Fruit fly (Drosophila melanogaster): Measurements from ENCODE around the gene Tbc1d8-9.

DNA sequence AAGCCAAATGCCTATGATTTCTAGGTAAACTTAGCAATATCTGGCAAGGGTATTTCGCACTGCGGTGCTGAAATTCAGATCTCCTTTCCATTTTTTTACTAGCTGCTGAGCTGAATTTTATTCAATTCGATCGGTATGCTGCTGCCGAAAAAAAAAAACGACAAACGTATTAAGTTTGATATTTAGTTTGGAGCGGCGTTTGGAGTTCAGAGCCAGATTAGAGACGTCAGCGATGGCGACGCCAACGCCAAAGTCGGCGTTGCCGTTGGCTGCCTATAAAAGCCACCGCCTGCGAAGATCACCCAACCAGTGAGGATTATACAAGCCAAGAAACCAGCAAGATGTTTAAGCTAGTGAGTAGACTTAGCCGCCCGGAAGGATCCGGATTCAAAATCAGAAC, 43.2 kb downstream of the Tbc1d8-9 start, which contains the start of gene Cpr78Cc:
- TF ChIP-seq acj6 (GFP tag; optimal IDR thresholded peaks at IDR 0.05) (no peak), Eip93F (GFP tag; optimal IDR thresholded peaks at IDR 0.05) (no peak), net (GFP tag; optimal IDR thresholded peaks at IDR 0.05) (no peak), CG6163 (GFP tag; IDR thresholded peaks at IDR 0.05) (no peak), CG3032 (tag; optimal IDR thresholded peaks at IDR 0.05) (no peak), Smox (GFP tag; optimal IDR thresholded peaks at IDR 0.05) (no peak), fkh (GFP tag; optimal IDR thresholded peaks at IDR 0.05) (no peak), svp (GFP tag) (no peak), CG8119 (GFP tag; IDR thresholded peaks at IDR 0.05) (no peak), salr (GFP tag; optimal IDR thresholded peaks at IDR 0.05) (no peak), Lpt (GFP tag; optimal IDR thresholded peaks at IDR 0.05) (no peak), OdsH (GFP tag; optimal IDR thresholded peaks at IDR 0.05) (no peak)

All from whole organism, prepupa.